Fruit fly (Drosophila melanogaster) whole organism, embryonic: ENCODE results near the gene CG11396.

Experiments
- Aef1 ChIP-seq: fragments of 200-800 bp; sonication (Bioruptor generic); IDR thresholded peaks from 3 replicates; pipeline ENCODE4 v1.3.6; 2022; ENCODE audit warnings: missing biosample characterization, missing genetic modification characterization
- CG10321 ChIP-seq: fragments of 200-800 bp; sonication (Bioruptor generic); IDR thresholded peaks from 2 replicates; pipeline ENCODE4 v1.3.6; 2022; ENCODE audit warnings: missing biosample characterization, missing genetic modification characterization
- CG14667 ChIP-seq: fragments of 200-800 bp; sonication (Bioruptor generic); IDR thresholded peaks from 2 replicates; pipeline ENCODE4 v1.3.6; 2022; ENCODE audit warnings: missing biosample characterization, missing genetic modification characterization
- CG16779 ChIP-seq: fragments of 200-800 bp; sonication (Bioruptor generic); IDR thresholded peaks from 2 replicates; pipeline ENCODE4 v1.3.6; 2022; ENCODE audit warnings: missing biosample characterization, missing genetic modification characterization
- CG2875 ChIP-seq: fragments of 200-800 bp; sonication (Bioruptor generic); optimal IDR thresholded peaks from 2 replicates; lab custom pipeline; 2017; ENCODE audit warnings: missing biosample characterization, mild to moderate bottlenecking, missing genetic modification characterization, missing genetic modification reagents
- CG31365 ChIP-seq: fragments of 200-800 bp; sonication (Bioruptor generic); optimal IDR thresholded peaks from 2 replicates; lab custom pipeline; 2018; ENCODE audit warnings: missing biosample characterization, mild to moderate bottlenecking, missing genetic modification characterization
- CG32772 ChIP-seq: fragments of 200-800 bp; sonication (Bioruptor generic); IDR thresholded peaks from 2 replicates; pipeline ENCODE4 v1.3.6; 2022; ENCODE audit warnings: missing biosample characterization, missing genetic modification characterization
- CG3281 ChIP-seq: fragments of 200-800 bp; sonication (Bioruptor generic); optimal IDR thresholded peaks from 3 replicates; lab custom pipeline; 2017; ENCODE audit warnings: missing biosample characterization, mild to moderate bottlenecking, missing genetic modification characterization
- CG34224 ChIP-seq: fragments of 200-800 bp; sonication (Bioruptor generic); IDR thresholded peaks from 3 replicates; pipeline ENCODE4 v1.3.6; 2022; ENCODE audit warnings: missing biosample characterization, missing genetic modification characterization; ENCODE audit not compliant: partially characterized antibody
- CG34376 ChIP-seq: fragments of 200-800 bp; sonication (Bioruptor generic); optimal IDR thresholded peaks from 2 replicates; lab custom pipeline; 2018; ENCODE audit warnings: missing biosample characterization, mild to moderate bottlenecking, missing genetic modification characterization
- CG4404 ChIP-seq: fragments of 200-800 bp; sonication (Bioruptor generic); IDR thresholded peaks from 2 replicates; pipeline ENCODE4 v1.3.6; 2022; ENCODE audit warnings: missing biosample characterization, missing genetic modification characterization
- CG7963 ChIP-seq: fragments of 200-800 bp; sonication (Bioruptor generic); IDR thresholded peaks from 3 replicates; pipeline ENCODE4 v1.3.6; 2022; ENCODE audit warnings: missing biosample characterization, missing genetic modification characterization; ENCODE audit not compliant: partially characterized antibody
- CG9817 ChIP-seq: fragments of 200-800 bp; sonication (Bioruptor generic); optimal IDR thresholded peaks from 2 replicates; lab custom pipeline; 2018; ENCODE audit warnings: missing biosample characterization, mild to moderate bottlenecking, missing genetic modification characterization, moderate library complexity
- D ChIP-seq, 2 experiments: fragments of 200-800 bp in 1 of 2; fragments of >200 bp in 1 of 2; sonication (Bioruptor generic) in 1 of 2; optimal IDR thresholded peaks; 2 replicates in 1 of 2; 3 replicates in 1 of 2; lab custom pipeline; 2017; ENCODE audit warnings: mild to moderate bottlenecking in 1 of 2, missing biosample characterization in 1 of 2, missing genetic modification characterization in 1 of 2, missing genetic modification reagents in 1 of 2
- Dbx ChIP-seq: fragments of 200-800 bp; sonication (Bioruptor generic); IDR thresholded peaks from 3 replicates; pipeline ENCODE4 v1.3.6; 2022; ENCODE audit warnings: missing biosample characterization, missing genetic modification characterization
- Dll ChIP-seq: fragments of 200-800 bp; sonication (Bioruptor generic); IDR thresholded peaks from 4 replicates; pipeline ENCODE4 v1.3.6; 2022; ENCODE audit warnings: missing biosample characterization, missing genetic modification characterization; ENCODE audit not compliant: partially characterized antibody
- Fer1 ChIP-seq: fragments of 200-800 bp; sonication (Bioruptor generic); optimal IDR thresholded peaks from 2 replicates; lab custom pipeline; 2017; ENCODE audit warnings: missing biosample characterization, mild to moderate bottlenecking, missing genetic modification characterization
- HLH4C ChIP-seq: fragments of 200-800 bp; sonication (Bioruptor generic); IDR thresholded peaks from 3 replicates; pipeline ENCODE4 v1.3.6; 2022; ENCODE audit warnings: missing biosample characterization, missing genetic modification characterization; ENCODE audit not compliant: partially characterized antibody
- Mad ChIP-seq: fragments of 200-800 bp; sonication (Bioruptor generic); optimal IDR thresholded peaks from 2 replicates; lab custom pipeline; 2016; ENCODE audit warnings: missing biosample characterization, missing genetic modification characterization
- Nf-YB ChIP-seq: fragments of 200-800 bp; sonication (Bioruptor generic); optimal IDR thresholded peaks from 3 replicates; lab custom pipeline; 2019; ENCODE audit warnings: missing biosample characterization, mild to moderate bottlenecking, missing genetic modification characterization, moderate library complexity
- Opbp ChIP-seq: fragments of 200-800 bp; sonication (Bioruptor generic); IDR thresholded peaks from 3 replicates; pipeline ENCODE4 v1.3.6; 2022; ENCODE audit warnings: missing biosample characterization, missing genetic modification characterization; ENCODE audit not compliant: partially characterized antibody
- Optix ChIP-seq: fragments of 200-800 bp; sonication (Bioruptor generic); IDR thresholded peaks from 3 replicates; pipeline ENCODE4 v1.3.6; 2022; ENCODE audit warnings: missing biosample characterization, missing genetic modification characterization
- Poxn ChIP-seq: fragments of 200-800 bp; sonication (Bioruptor generic); IDR thresholded peaks from 2 replicates; pipeline ENCODE4 v1.3.6; 2022; ENCODE audit warnings: missing biosample characterization, missing genetic modification characterization
- Side ChIP-seq: fragments of 200-800 bp; sonication (Bioruptor generic); optimal IDR thresholded peaks from 2 replicates; lab custom pipeline; 2016; ENCODE audit warnings: missing biosample characterization, missing genetic modification characterization
- Sry-δ ChIP-seq: fragments of 200-800 bp; sonication (Bioruptor generic); optimal IDR thresholded peaks from 2 replicates; lab custom pipeline; 2016; ENCODE audit warnings: missing biosample characterization, missing genetic modification characterization
- Taf1 ChIP-seq: fragments of 200-800 bp; sonication (Bioruptor generic); IDR thresholded peaks from 2 replicates; pipeline ENCODE4 v1.3.6; 2022; ENCODE audit warnings: missing biosample characterization, missing genetic modification characterization
- Xrp1 ChIP-seq: fragments of 200-800 bp; sonication (Bioruptor generic); IDR thresholded peaks from 2 replicates; pipeline ENCODE4 v1.3.6; 2022; ENCODE audit warnings: missing biosample characterization, missing genetic modification characterization
- abd-A ChIP-seq: fragments of 200-800 bp; sonication (Bioruptor generic); optimal IDR thresholded peaks from 3 replicates; lab custom pipeline; 2019; ENCODE audit warnings: missing biosample characterization, mild to moderate bottlenecking, missing genetic modification characterization, moderate library complexity
- ara ChIP-seq: fragments of 200-800 bp; sonication (Bioruptor generic); IDR thresholded peaks from 2 replicates; pipeline ENCODE4 v1.3.6; 2022; ENCODE audit warnings: missing biosample characterization, missing genetic modification characterization
- ato ChIP-seq: fragments of 200-800 bp; sonication (Bioruptor generic); IDR thresholded peaks from 2 replicates; pipeline ENCODE4 v1.3.6; 2022; ENCODE audit warnings: missing biosample characterization, missing genetic modification characterization; ENCODE audit not compliant: partially characterized antibody
- chinmo ChIP-seq: fragments of 200-800 bp; sonication (Bioruptor generic); IDR thresholded peaks from 4 replicates; pipeline ENCODE4 v1.3.6; 2022; ENCODE audit warnings: missing biosample characterization, missing genetic modification characterization; ENCODE audit not compliant: partially characterized antibody
- ewg ChIP-seq: fragments of 200-800 bp; sonication (Bioruptor generic); optimal IDR thresholded peaks from 3 replicates; lab custom pipeline; 2017; ENCODE audit warnings: mild to moderate bottlenecking, missing biosample characterization, missing genetic modification reagents, missing genetic modification characterization
- exex ChIP-seq: fragments of 200-800 bp; sonication (Bioruptor generic); optimal IDR thresholded peaks from 4 replicates; lab custom pipeline; 2018; ENCODE audit warnings: missing biosample characterization, mild to moderate bottlenecking, missing genetic modification characterization, moderate library complexity
- fu2 ChIP-seq: fragments of 200-800 bp; sonication (Bioruptor generic); optimal IDR thresholded peaks from 2 replicates; lab custom pipeline; 2016; ENCODE audit warnings: missing biosample characterization, missing genetic modification characterization
- grn ChIP-seq: fragments of 200-800 bp; sonication (Bioruptor generic); optimal IDR thresholded peaks from 3 replicates; lab custom pipeline; 2017; ENCODE audit warnings: missing biosample characterization, missing genetic modification characterization
- gro ChIP-seq: fragments of 200-800 bp; sonication (Bioruptor generic); optimal IDR thresholded peaks from 2 replicates; lab custom pipeline; 2016; ENCODE audit warnings: missing biosample characterization, missing genetic modification characterization
- gsb ChIP-seq: fragments of 200-800 bp; sonication (Bioruptor generic); IDR thresholded peaks from 2 replicates; pipeline ENCODE4 v1.3.6; 2022; ENCODE audit warnings: missing biosample characterization, missing genetic modification characterization
- hb ChIP-seq: fragments of 200-800 bp; sonication (Bioruptor generic); IDR thresholded peaks from 3 replicates; pipeline ENCODE4 v1.3.6; 2022; ENCODE audit warnings: missing biosample characterization, missing genetic modification characterization; ENCODE audit not compliant: partially characterized antibody
- hbn ChIP-seq: fragments of 200-800 bp; sonication (Bioruptor generic); IDR thresholded peaks from 2 replicates; pipeline ENCODE4 v1.3.6; 2022; ENCODE audit warnings: missing biosample characterization, missing genetic modification characterization; ENCODE audit not compliant: partially characterized antibody
- ind ChIP-seq: fragments of 200-800 bp; sonication (Bioruptor generic); optimal IDR thresholded peaks from 3 replicates; lab custom pipeline; 2016; ENCODE audit warnings: missing biosample characterization, missing genetic modification characterization
- jumu ChIP-seq: fragments of 200-800 bp; sonication (Bioruptor generic); optimal IDR thresholded peaks from 3 replicates; lab custom pipeline; 2016; ENCODE audit warnings: missing biosample characterization, missing genetic modification characterization
- kay ChIP-seq: fragments of 200-800 bp; sonication (Bioruptor generic); optimal IDR thresholded peaks from 2 replicates; lab custom pipeline; 2016; ENCODE audit warnings: missing biosample characterization, missing genetic modification characterization
- oc ChIP-seq: fragments of 200-800 bp; sonication (Bioruptor generic); optimal IDR thresholded peaks from 2 replicates; lab custom pipeline; 2018; ENCODE audit warnings: missing biosample characterization, mild to moderate bottlenecking, missing genetic modification characterization, moderate library complexity
- pan ChIP-seq, 4 experiments: fragments of >200 bp in 3 of 4; fragments of 200-800 bp in 1 of 4; sonication (Bioruptor generic) in 1 of 4; optimal IDR thresholded peaks in 3 of 4; IDR thresholded peaks in 1 of 4; 2 replicates each; pipeline versions ENCODE4 v1.3.6 to Lab custom; 2017 to 2022; ENCODE audit warnings: missing biosample characterization in 2 of 4, missing genetic modification characterization in 2 of 4, mixed read lengths in 1 of 4
- peb ChIP-seq: fragments of 200-800 bp; sonication (Bioruptor generic); IDR thresholded peaks from 2 replicates; pipeline ENCODE4 v1.3.6; 2022; ENCODE audit warnings: missing biosample characterization, missing genetic modification characterization
- pros ChIP-seq: fragments of 200-800 bp; sonication (Bioruptor generic); optimal IDR thresholded peaks from 3 replicates; lab custom pipeline; 2019; ENCODE audit warnings: missing biosample characterization, mild to moderate bottlenecking, missing genetic modification characterization, moderate library complexity
- salm ChIP-seq: fragments of 200-800 bp; sonication (Bioruptor generic); optimal IDR thresholded peaks from 2 replicates; lab custom pipeline; 2018; ENCODE audit warnings: missing biosample characterization, mild to moderate bottlenecking, missing genetic modification characterization

The CG11396 gene

DNA sequence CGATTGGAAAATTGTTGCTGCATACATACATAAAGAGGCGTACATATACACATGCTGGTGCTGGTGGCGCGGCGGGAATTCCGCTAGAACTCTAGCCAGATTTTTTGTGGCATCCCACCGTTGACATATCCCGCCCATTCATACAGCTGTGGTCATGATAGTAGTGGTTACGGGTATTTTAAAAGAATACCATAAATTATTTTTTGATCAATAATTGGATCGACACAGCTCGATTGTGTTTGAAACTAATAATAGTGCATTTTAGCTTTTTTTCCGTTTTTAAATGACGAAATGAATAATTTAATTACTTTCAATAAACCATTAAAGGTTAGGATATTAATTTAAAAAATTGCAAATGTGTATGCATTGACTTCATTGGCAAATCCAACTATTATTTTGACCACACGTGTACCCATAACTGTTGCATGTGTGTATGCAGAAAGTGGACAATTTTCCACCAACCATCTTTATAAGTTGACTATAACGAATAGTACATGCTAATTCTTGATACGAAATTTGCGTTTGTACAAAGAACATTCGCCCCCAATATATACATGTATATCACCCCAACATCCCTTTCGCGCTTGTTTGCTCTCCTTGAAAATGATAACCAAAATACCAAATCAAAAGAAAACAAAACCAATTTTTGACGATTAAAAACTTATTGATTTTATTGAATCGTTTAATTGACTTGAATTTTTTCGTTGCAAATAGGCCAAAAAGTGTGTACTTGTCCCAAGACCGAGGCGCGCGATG, 15.9 kb downstream of the CG11396 start (continued):
- no peak for TF ChIP-seq Dll
- TF ChIP-seq chinmo = no peak
- peak; percentile 29 for TF ChIP-seq Sry-δ (GFP tag; lab: Kevin White, UChicago)
- peak; percentile 30 for TF ChIP-seq CG9817 (tag; lab: Kevin White, UChicago)
- peak; percentile 75 for TF ChIP-seq ind (GFP tag; lab: Kevin White, UChicago)
- TF ChIP-seq pan (optimal IDR thresholded peaks at IDR 0.05; lab: Kevin White, UChicago) = no peak
- peak in 1 of 2 experiments; percentile 91 for TF ChIP-seq pan (GFP tag; optimal IDR thresholded peaks at IDR 0.05 in 1 of 2, IDR thresholded peaks at IDR 0.05 in 1 of 2)
- peak; percentile 80 for TF ChIP-seq oc (tag; lab: Kevin White, UChicago)
- peak; percentile 73 for TF ChIP-seq Dbx (GFP tag; lab: Robert Waterston, UW)
- TF ChIP-seq ato (GFP tag; lab: Robert Waterston, UW) = no peak
- 0 out of 2 replicates have a peak, but pooled peaks have one; percentile 13 for TF ChIP-seq Taf1
- peak; percentile 87 for TF ChIP-seq Xrp1 (GFP tag; lab: Robert Waterston, UW)
- TF ChIP-seq grn (GFP tag; lab: Kevin White, UChicago) = no peak
- peak; percentile 82 for TF ChIP-seq Fer1
- no peak for TF ChIP-seq CG4404 (GFP tag; lab: Robert Waterston, UW)
- TF ChIP-seq hbn (GFP tag; lab: Robert Waterston, UW) = no peak
- TF ChIP-seq CG2875 = peak; percentile 73
- no peak for TF ChIP-seq CG14667 (GFP tag; lab: Robert Waterston, UW)
- peak; percentile 67 for TF ChIP-seq salm (tag; lab: Kevin White, UChicago)
- no peak for TF ChIP-seq hb (GFP tag; lab: Robert Waterston, UW)
- TF ChIP-seq peb = peak; percentile 65
- TF ChIP-seq CG10321 = peak; percentile 42; the same call in 1 of the 2 replicates
- TF ChIP-seq CG34224 = no peak; the same call in 2 of the 3 replicates
- TF ChIP-seq CG32772 = peak; percentile 66; the same call in 1 of the 2 replicates
- TF ChIP-seq exex (tag; lab: Kevin White, UChicago) = peak; percentile 3
- TF ChIP-seq pros (GFP tag; lab: Kevin White, UChicago) = no peak
- peak; percentile 70 for TF ChIP-seq Aef1 (GFP tag; lab: Robert Waterston, UW)
- TF ChIP-seq CG34376 (GFP tag; lab: Kevin White, UChicago) = peak; percentile 43
- peak; percentile 55 for TF ChIP-seq Mad (GFP tag; lab: Kevin White, UChicago)
- no peak for TF ChIP-seq Poxn (GFP tag; lab: Robert Waterston, UW)
- TF ChIP-seq abd-A (tag; lab: Kevin White, UChicago) = no peak
- TF ChIP-seq ewg = peak; percentile 60
- TF ChIP-seq kay (GFP tag; lab: Kevin White, UChicago) = peak; percentile 50
- TF ChIP-seq fu2 (GFP tag; lab: Kevin White, UChicago) = peak; percentile 2
- peak; percentile 39 for TF ChIP-seq CG31365 (tag; lab: Kevin White, UChicago)
- TF ChIP-seq CG3281 (GFP tag; lab: Kevin White, UChicago) = peak; percentile 81
- no peak for TF ChIP-seq D (optimal IDR thresholded peaks at IDR 0.05; lab: Kevin White, UChicago)
- TF ChIP-seq D (GFP tag; optimal IDR thresholded peaks at IDR 0.05; lab: Kevin White, UChicago) = peak; percentile 56
- peak; percentile 56; the same call in 1 of the 2 replicates for TF ChIP-seq ara
- TF ChIP-seq gsb (GFP tag; lab: Robert Waterston, UW) = peak; percentile 57
- TF ChIP-seq Optix (GFP tag; lab: Robert Waterston, UW) = 0 out of 3 replicates have a peak, but pooled peaks have one; percentile 44
- TF ChIP-seq gro (GFP tag; lab: Kevin White, UChicago) = peak; percentile 69
- peak; percentile 67 for TF ChIP-seq jumu (GFP tag; lab: Kevin White, UChicago)
- TF ChIP-seq HLH4C = no peak
- TF ChIP-seq CG16779 (GFP tag; lab: Robert Waterston, UW) = peak; percentile 63; the same call in 1 of the 2 replicates
- TF ChIP-seq Side (GFP tag; lab: Kevin White, UChicago) = peak; percentile 49
- TF ChIP-seq Nf-YB (GFP tag; lab: Kevin White, UChicago) = peak; percentile 51
- 0 out of 3 replicates have a peak, but pooled peaks have one; percentile 22 for TF ChIP-seq Opbp (GFP tag; lab: Robert Waterston, UW)
- TF ChIP-seq CG7963 = no peak
